Fruit fly (Drosophila melanogaster) whole organism, embryonic: ENCODE data around the gene CG31637.

Experiments
- Ada2b ChIP-seq: fragments of 200-800 bp; sonication (Bioruptor generic); IDR thresholded peaks from 2 replicates; pipeline ENCODE4 v1.3.6; 2022; ENCODE audit warnings: missing biosample characterization, missing genetic modification characterization
- Adf1 ChIP-seq: fragments of 200-800 bp; sonication (Bioruptor generic); IDR thresholded peaks from 2 replicates; pipeline ENCODE4 v1.3.6; 2022; ENCODE audit warnings: missing biosample characterization, missing genetic modification characterization
- BtbVII ChIP-seq: fragments of 200-800 bp; sonication (Bioruptor generic); optimal IDR thresholded peaks from 3 replicates; lab custom pipeline; 2017; ENCODE audit warnings: missing biosample characterization, mild to moderate bottlenecking, missing genetic modification characterization
- Bteb2 ChIP-seq: fragments of 200-800 bp; sonication (Bioruptor generic); optimal IDR thresholded peaks from 2 replicates; lab custom pipeline; 2016; ENCODE audit warnings: missing biosample characterization, missing genetic modification characterization
- CG10366 ChIP-seq: fragments of 200-800 bp; sonication (Bioruptor generic); IDR thresholded peaks from 2 replicates; pipeline ENCODE4 v1.3.6; 2022; ENCODE audit warnings: missing biosample characterization, missing genetic modification characterization
- CG10979 ChIP-seq: fragments of 200-800 bp; sonication (Bioruptor generic); optimal IDR thresholded peaks from 2 replicates; lab custom pipeline; 2018; ENCODE audit warnings: missing biosample characterization, mild to moderate bottlenecking, missing genetic modification characterization, moderate library complexity
- CG12104 ChIP-seq: fragments of 200-800 bp; sonication (Bioruptor generic); optimal IDR thresholded peaks from 3 replicates; lab custom pipeline; 2016; ENCODE audit warnings: missing biosample characterization, missing genetic modification characterization
- CG13624 ChIP-seq: fragments of 200-800 bp; sonication (Bioruptor generic); optimal IDR thresholded peaks from 2 replicates; lab custom pipeline; 2016; ENCODE audit warnings: missing biosample characterization, missing genetic modification characterization
- CG13894 ChIP-seq: fragments of 200-800 bp; sonication (Bioruptor generic); optimal IDR thresholded peaks from 3 replicates; lab custom pipeline; 2018; ENCODE audit warnings: missing biosample characterization, mild to moderate bottlenecking, missing genetic modification characterization, moderate library complexity
- CG14050 ChIP-seq: fragments of 200-800 bp; sonication (Bioruptor generic); IDR thresholded peaks from 3 replicates; pipeline ENCODE4 v1.3.6; 2022; ENCODE audit warnings: missing biosample characterization, missing genetic modification characterization
- CG14710 ChIP-seq: fragments of 200-800 bp; sonication (Bioruptor generic); optimal IDR thresholded peaks from 3 replicates; lab custom pipeline; 2019; ENCODE audit warnings: missing biosample characterization, mild to moderate bottlenecking, missing genetic modification characterization, moderate library complexity
- CG17186 ChIP-seq: fragments of 200-800 bp; sonication (Bioruptor generic); optimal IDR thresholded peaks from 3 replicates; lab custom pipeline; 2017; ENCODE audit warnings: missing biosample characterization, missing genetic modification reagents, missing genetic modification characterization
- CG17385 ChIP-seq: fragments of 200-800 bp; sonication (Bioruptor generic); optimal IDR thresholded peaks from 3 replicates; lab custom pipeline; 2018; ENCODE audit warnings: missing biosample characterization, mild to moderate bottlenecking, missing genetic modification characterization
- CG17612 ChIP-seq: fragments of 200-800 bp; sonication (Bioruptor generic); IDR thresholded peaks from 2 replicates; pipeline ENCODE4 v1.3.6; 2022; ENCODE audit warnings: missing biosample characterization, missing genetic modification characterization
- CG2712 ChIP-seq: fragments of 200-800 bp; optimal IDR thresholded peaks from 3 replicates; lab custom pipeline; 2019; ENCODE audit warnings: missing biosample characterization, mild to moderate bottlenecking, missing genetic modification characterization, moderate library complexity
- CG2889 ChIP-seq: fragments of 200-800 bp; sonication (Bioruptor generic); IDR thresholded peaks from 3 replicates; pipeline ENCODE4 v1.3.6; 2022; ENCODE audit warnings: missing biosample characterization, missing genetic modification characterization
- CG30403 ChIP-seq: fragments of 200-800 bp; sonication (Bioruptor generic); optimal IDR thresholded peaks from 3 replicates; lab custom pipeline; 2016; ENCODE audit warnings: missing biosample characterization, missing genetic modification characterization
- CG31365 ChIP-seq: fragments of 200-800 bp; sonication (Bioruptor generic); optimal IDR thresholded peaks from 2 replicates; lab custom pipeline; 2018; ENCODE audit warnings: missing biosample characterization, mild to moderate bottlenecking, missing genetic modification characterization
- CG3838 ChIP-seq: fragments of 200-800 bp; sonication (Bioruptor generic); optimal IDR thresholded peaks from 3 replicates; lab custom pipeline; 2016; ENCODE audit warnings: missing biosample characterization, missing genetic modification characterization
- CG4328 ChIP-seq: fragments of 200-800 bp; sonication (Bioruptor generic); optimal IDR thresholded peaks from 3 replicates; lab custom pipeline; 2017; ENCODE audit warnings: missing biosample characterization, missing genetic modification reagents, missing genetic modification characterization
- CG7786 ChIP-seq: fragments of 200-800 bp; sonication (Bioruptor generic); optimal IDR thresholded peaks from 2 replicates; lab custom pipeline; 2016; ENCODE audit warnings: missing biosample characterization, missing genetic modification characterization
- CG8359 ChIP-seq: fragments of 200-800 bp; sonication (Bioruptor generic); optimal IDR thresholded peaks from 2 replicates; lab custom pipeline; 2017; ENCODE audit warnings: missing biosample characterization, mild to moderate bottlenecking, missing genetic modification characterization, borderline replicate concordance
- CG8765 ChIP-seq: fragments of 200-800 bp; sonication (Bioruptor generic); IDR thresholded peaks from 2 replicates; pipeline ENCODE4 v1.3.6; 2022; ENCODE audit warnings: missing biosample characterization, missing genetic modification characterization
- CG9609 ChIP-seq: fragments of 200-800 bp; sonication (Bioruptor generic); optimal IDR thresholded peaks from 3 replicates; lab custom pipeline; 2016; ENCODE audit warnings: missing biosample characterization, missing genetic modification characterization
- CTCF ChIP-seq: fragments of 200-800 bp; sonication (Bioruptor generic); optimal IDR thresholded peaks from 2 replicates; lab custom pipeline; 2017; ENCODE audit warnings: missing biosample characterization, mild to moderate bottlenecking, missing genetic modification characterization, moderate library complexity
- Dll ChIP-seq: fragments of 200-800 bp; sonication (Bioruptor generic); IDR thresholded peaks from 4 replicates; pipeline ENCODE4 v1.3.6; 2022; ENCODE audit warnings: missing biosample characterization, missing genetic modification characterization; ENCODE audit not compliant: partially characterized antibody
- Doc2 ChIP-seq: fragments of 200-800 bp; sonication (Bioruptor generic); IDR thresholded peaks from 2 replicates; pipeline ENCODE4 v1.3.6; 2022; ENCODE audit warnings: missing biosample characterization, missing genetic modification characterization
- Elba2 ChIP-seq: fragments of 200-800 bp; sonication (Bioruptor generic); optimal IDR thresholded peaks from 3 replicates; lab custom pipeline; 2016; ENCODE audit warnings: missing biosample characterization, missing genetic modification characterization
- Fer1 ChIP-seq: fragments of 200-800 bp; sonication (Bioruptor generic); optimal IDR thresholded peaks from 2 replicates; lab custom pipeline; 2017; ENCODE audit warnings: missing biosample characterization, mild to moderate bottlenecking, missing genetic modification characterization
- HLH4C ChIP-seq: fragments of 200-800 bp; sonication (Bioruptor generic); IDR thresholded peaks from 3 replicates; pipeline ENCODE4 v1.3.6; 2022; ENCODE audit warnings: missing biosample characterization, missing genetic modification characterization; ENCODE audit not compliant: partially characterized antibody
- HLH54F ChIP-seq: fragments of 200-800 bp; sonication (Bioruptor generic); optimal IDR thresholded peaks from 3 replicates; lab custom pipeline; 2016; ENCODE audit warnings: missing biosample characterization, missing genetic modification characterization
- HLHmδ ChIP-seq: fragments of 200-800 bp; sonication (Bioruptor generic); optimal IDR thresholded peaks from 2 replicates; lab custom pipeline; 2018; ENCODE audit warnings: missing biosample characterization, mild to moderate bottlenecking, missing genetic modification characterization, moderate library complexity
- Kr ChIP-seq: fragments of 200-800 bp; sonication (Bioruptor generic); optimal IDR thresholded peaks from 2 replicates; lab custom pipeline; 2017; ENCODE audit warnings: missing biosample characterization, mild to moderate bottlenecking, missing genetic modification characterization
- MESR4 ChIP-seq: fragments of 200-800 bp; sonication (Bioruptor generic); optimal IDR thresholded peaks from 2 replicates; lab custom pipeline; 2018; ENCODE audit warnings: missing biosample characterization, mild to moderate bottlenecking, missing genetic modification characterization, moderate library complexity
- Meics ChIP-seq: fragments of 200-800 bp; sonication (Bioruptor generic); optimal IDR thresholded peaks from 2 replicates; lab custom pipeline; 2017; ENCODE audit warnings: missing biosample characterization, mild to moderate bottlenecking, missing genetic modification characterization
- NK7.1 ChIP-seq: fragments of 200-800 bp; sonication (Bioruptor generic); optimal IDR thresholded peaks from 3 replicates; lab custom pipeline; 2016; ENCODE audit warnings: missing biosample characterization, missing genetic modification characterization
- Scr ChIP-seq: fragments of 200-800 bp; sonication (Bioruptor generic); IDR thresholded peaks from 2 replicates; pipeline ENCODE4 v1.3.6; 2022; ENCODE audit warnings: missing biosample characterization, missing genetic modification characterization; ENCODE audit not compliant: partially characterized antibody
- Usf ChIP-seq: fragments of 200-800 bp; sonication (Bioruptor generic); optimal IDR thresholded peaks from 2 replicates; lab custom pipeline; 2017; ENCODE audit warnings: missing genotype, missing biosample characterization, missing genetic modification characterization
- crc ChIP-seq: fragments of 200-800 bp; sonication (Bioruptor generic); optimal IDR thresholded peaks from 2 replicates; lab custom pipeline; 2016; ENCODE audit warnings: missing biosample characterization, missing genetic modification characterization
- esg ChIP-seq: fragments of 200-800 bp; sonication (Bioruptor generic); conservative IDR thresholded peaks from 2 replicates; pipeline ENCODE4 v1.3.6; 2022; ENCODE audit warnings: missing biosample characterization, missing genetic modification characterization
- knrl ChIP-seq: fragments of 200-800 bp; sonication (Bioruptor generic); IDR thresholded peaks from 3 replicates; pipeline ENCODE4 v1.3.6; 2022; ENCODE audit warnings: missing biosample characterization, missing genetic modification characterization; ENCODE audit not compliant: partially characterized antibody
- nmo ChIP-seq: fragments of 200-800 bp; sonication (Bioruptor generic); optimal IDR thresholded peaks from 2 replicates; lab custom pipeline; 2018; ENCODE audit warnings: missing biosample characterization, mild to moderate bottlenecking, missing genetic modification characterization, moderate library complexity
- onecut ChIP-seq: fragments of 200-800 bp; sonication (Bioruptor generic); IDR thresholded peaks from 2 replicates; pipeline ENCODE4 v1.3.6; 2022; ENCODE audit warnings: missing biosample characterization, missing genetic modification characterization
- schlank ChIP-seq: fragments of 200-800 bp; sonication (Bioruptor generic); optimal IDR thresholded peaks from 2 replicates; lab custom pipeline; 2018; ENCODE audit warnings: missing biosample characterization, mild to moderate bottlenecking, missing genetic modification characterization
- sna ChIP-seq: fragments of 200-800 bp; sonication (Bioruptor generic); IDR thresholded peaks from 2 replicates; pipeline ENCODE4 v1.3.6; 2022; ENCODE audit warnings: missing biosample characterization, missing genetic modification characterization; ENCODE audit not compliant: partially characterized antibody
- tin ChIP-seq: fragments of 200-800 bp; sonication (Bioruptor generic); optimal IDR thresholded peaks from 3 replicates; lab custom pipeline; 2016; ENCODE audit warnings: missing biosample characterization, missing genetic modification characterization
- tup ChIP-seq: fragments of 200-800 bp; sonication (Bioruptor generic); optimal IDR thresholded peaks from 2 replicates; lab custom pipeline; 2016; ENCODE audit warnings: missing biosample characterization, mild to moderate bottlenecking, missing genetic modification characterization, moderate library complexity
- unc-4 ChIP-seq: fragments of 200-800 bp; sonication (Bioruptor generic); IDR thresholded peaks from 2 replicates; pipeline ENCODE4 v1.3.6; 2022; ENCODE audit warnings: missing biosample characterization, missing genetic modification characterization; ENCODE audit not compliant: partially characterized antibody
- zf30C ChIP-seq: fragments of 200-800 bp; sonication (Bioruptor generic); optimal IDR thresholded peaks from 3 replicates; lab custom pipeline; 2018; ENCODE audit warnings: missing biosample characterization, mild to moderate bottlenecking, missing genetic modification characterization
- zfh2 ChIP-seq: fragments of 200-800 bp; sonication (Bioruptor generic); optimal IDR thresholded peaks from 2 replicates; lab custom pipeline; 2016; ENCODE audit warnings: missing biosample characterization, missing genetic modification characterization

Gene CG31637

dm6 chr2L:6490783-6491249 lies 7.6 kb upstream of the CG31637 start, which contains the start of the genes Phf5a and CG31638 (continued):
- peak; percentile 90 for TF ChIP-seq zfh2
- TF ChIP-seq Meics (GFP tag; lab: Kevin White, UChicago), result peak; percentile 96
- peak; percentile 71 for TF ChIP-seq CG14050 (GFP tag; lab: Robert Waterston, UW)
- TF ChIP-seq zf30C (GFP tag; lab: Kevin White, UChicago), result no peak
- TF ChIP-seq tup, result no peak
- TF ChIP-seq CG10979 (tag; lab: Kevin White, UChicago), result peak; percentile 95
- TF ChIP-seq HLH54F (GFP tag; lab: Kevin White, UChicago), result peak; percentile 42
- TF ChIP-seq Bteb2 (GFP tag; lab: Kevin White, UChicago), result no peak
- TF ChIP-seq HLHmδ, result no peak
- peak; percentile 66 for TF ChIP-seq Adf1 (GFP tag; lab: Robert Waterston, UW)
- TF ChIP-seq esg (GFP tag; lab: Robert Waterston, UW), result peak; percentile 65
- no peak; the same call in 1 of the 2 replicates for TF ChIP-seq sna (GFP tag; lab: Robert Waterston, UW)
- TF ChIP-seq CG2889, result peak; percentile 97
- TF ChIP-seq knrl (GFP tag; lab: Robert Waterston, UW), result peak; percentile 57
- peak; percentile 43 for TF ChIP-seq CG10366 (GFP tag; lab: Robert Waterston, UW)
- TF ChIP-seq Kr, result no peak
- TF ChIP-seq Ada2b (GFP tag; lab: Robert Waterston, UW), result peak; percentile 54
- TF ChIP-seq CG4328 (GFP tag; lab: Kevin White, UChicago), result peak; percentile 88
- TF ChIP-seq Fer1 (GFP tag; lab: Kevin White, UChicago), result peak; percentile 94
- peak; percentile 81 for TF ChIP-seq nmo (GFP tag; lab: Kevin White, UChicago)
- TF ChIP-seq CG31365 (tag; lab: Kevin White, UChicago), result peak; percentile 35
- TF ChIP-seq CG8765, result peak; percentile 96
- peak; percentile 90 for TF ChIP-seq CG17385
- TF ChIP-seq onecut (GFP tag; lab: Robert Waterston, UW), result peak; percentile 28; the same call in 1 of the 2 replicates
- peak; percentile 58 for TF ChIP-seq Usf (GFP tag; lab: Kevin White, UChicago)
- TF ChIP-seq crc, result peak; percentile 38
- peak; percentile 98 for TF ChIP-seq CG2712
- TF ChIP-seq Elba2 (GFP tag; lab: Kevin White, UChicago), result peak; percentile 63
- TF ChIP-seq BtbVII (GFP tag; lab: Kevin White, UChicago), result peak; percentile 87
- TF ChIP-seq CG17612 (GFP tag; lab: Robert Waterston, UW), result peak; percentile 94
- peak; percentile 39; the same call in 1 of the 2 replicates for TF ChIP-seq unc-4
- TF ChIP-seq CG30403 (GFP tag; lab: Kevin White, UChicago), result peak; percentile 98
- TF ChIP-seq CG17186 (GFP tag; lab: Kevin White, UChicago), result peak; percentile 22
- TF ChIP-seq CG3838 (GFP tag; lab: Kevin White, UChicago), result no peak
- TF ChIP-seq Scr (GFP tag; lab: Robert Waterston, UW), result no peak
- no peak for TF ChIP-seq NK7.1 (GFP tag; lab: Kevin White, UChicago)
- TF ChIP-seq Dll, result 0 out of 4 replicates have a peak, but pooled peaks have one; percentile 52
- peak; percentile 91 for TF ChIP-seq tin (GFP tag; lab: Kevin White, UChicago)
- TF ChIP-seq Doc2, result peak; percentile 91
- TF ChIP-seq CG7786 (GFP tag; lab: Kevin White, UChicago), result peak; percentile 82
- TF ChIP-seq HLH4C, result no peak
- peak; percentile 57 for TF ChIP-seq schlank (tag; lab: Kevin White, UChicago)
- TF ChIP-seq CG9609 (GFP tag; lab: Kevin White, UChicago), result peak; percentile 73
- peak; percentile 97 for TF ChIP-seq CG14710
- peak; percentile 58 for TF ChIP-seq CG12104 (GFP tag; lab: Kevin White, UChicago)
- no peak for TF ChIP-seq CG13624
- TF ChIP-seq CG13894, result peak; percentile 96
- peak; percentile 54 for TF ChIP-seq MESR4 (GFP tag; lab: Kevin White, UChicago)
- TF ChIP-seq CTCF, result peak; percentile 46
- peak; percentile 73 for TF ChIP-seq CG8359 (GFP tag; lab: Kevin White, UChicago)
